Worm (Caenorhabditis elegans) whole organism, L4 larva: Measurements from ENCODE around the gene C37C3.18.

Experiments used
- D1046.2 ChIP-seq: fragments of 200-800 bp; sonication (Bioruptor generic); IDR thresholded peaks from 2 replicates; pipeline ENCODE4 v1.3.6; 2022; ENCODE audit warnings: missing genetic modification characterization, missing compliant biosample characterization
- F10B5.3 ChIP-seq: sonication (generic microtip); optimal IDR thresholded peaks from 2 replicates; lab custom pipeline; 2016; ENCODE audit warnings: mild to moderate bottlenecking, missing genetic modification characterization, missing compliant biosample characterization
- F26F4.8 ChIP-seq: fragments of 200-800 bp; sonication (Bioruptor generic); conservative IDR thresholded peaks from 2 replicates; pipeline ENCODE4 v1.3.6; 2022; ENCODE audit warnings: missing genetic modification characterization, missing compliant biosample characterization
- T26A8.4 ChIP-seq: fragments of 200-800 bp; sonication (Bioruptor generic); IDR thresholded peaks from 2 replicates; pipeline ENCODE4 v1.3.6; 2022; ENCODE audit warnings: missing genetic modification characterization, missing compliant biosample characterization
- Y105C5A.15 ChIP-seq: fragments of 200-800 bp; sonication (Bioruptor generic); IDR thresholded peaks from 2 replicates; pipeline ENCODE4 v1.3.6; 2022; ENCODE audit warnings: missing genetic modification characterization, missing compliant biosample characterization
- Y75B8A.6 ChIP-seq: fragments of 200-800 bp; sonication (Bioruptor generic); IDR thresholded peaks from 2 replicates; pipeline ENCODE4 v1.3.6; 2022; ENCODE audit warnings: missing genetic modification reagents, missing genetic modification characterization, missing compliant biosample characterization
- ZK546.5 ChIP-seq, 2 experiments: sonication (generic microtip); optimal IDR thresholded peaks; 2 replicates each; lab custom pipeline; 2017; ENCODE audit warnings: missing biosample characterization in 2 of 2, missing genetic modification characterization in 2 of 2
- arid-1 ChIP-seq: fragments of 200-800 bp; sonication (Bioruptor generic); conservative IDR thresholded peaks from 2 replicates; pipeline ENCODE4 v1.3.6; 2022; ENCODE audit warnings: missing genetic modification reagents, missing genetic modification characterization, missing compliant biosample characterization
- attf-4 ChIP-seq: sonication (generic microtip); optimal IDR thresholded peaks from 3 replicates; lab custom pipeline; 2017; ENCODE audit warnings: missing biosample characterization, missing genetic modification characterization
- ceh-20 ChIP-seq: fragments of 200-800 bp; sonication (Bioruptor generic); IDR thresholded peaks from 2 replicates; pipeline ENCODE4 v1.3.6; 2022; ENCODE audit warnings: missing genetic modification reagents, missing genetic modification characterization, missing compliant biosample characterization
- ceh-28 ChIP-seq: fragments of 150-350 bp; optimal IDR thresholded peaks from 2 replicates; lab custom pipeline; 2014; ENCODE audit warnings: missing biosample characterization, missing genetic modification reagents, missing genetic modification characterization
- ceh-32 ChIP-seq: sonication (generic microtip); optimal IDR thresholded peaks from 2 replicates; lab custom pipeline; 2016; ENCODE audit warnings: mild to moderate bottlenecking, missing genetic modification characterization, missing compliant biosample characterization; ENCODE audit not compliant: poor library complexity
- ceh-44 ChIP-seq: fragments of 200-800 bp; sonication (Bioruptor generic); IDR thresholded peaks from 2 replicates; pipeline ENCODE4 v1.3.6; 2022; ENCODE audit warnings: missing genetic modification reagents, missing genetic modification characterization, missing compliant biosample characterization
- cey-2 ChIP-seq: sonication (generic microtip); optimal IDR thresholded peaks from 3 replicates; lab custom pipeline; 2017; ENCODE audit warnings: missing genetic modification characterization, mild to moderate bottlenecking, missing compliant biosample characterization, antibody characterized with exemption, borderline replicate concordance; ENCODE audit not compliant: insufficient read depth
- ctbp-1 ChIP-seq: fragments of 200-800 bp; sonication (Bioruptor generic); IDR thresholded peaks from 2 replicates; pipeline ENCODE4 v1.3.6; 2022; ENCODE audit warnings: missing genetic modification reagents, missing genetic modification characterization, missing compliant biosample characterization
- daf-8 ChIP-seq: fragments of 200-800 bp; sonication (Bioruptor generic); IDR thresholded peaks from 2 replicates; pipeline ENCODE4 v1.3.6; 2022; ENCODE audit warnings: missing genetic modification characterization, missing compliant biosample characterization
- dmd-6 ChIP-seq: fragments of 200-800 bp; sonication (Bioruptor generic); IDR thresholded peaks from 2 replicates; pipeline ENCODE4 v1.3.6; 2022; ENCODE audit warnings: missing genetic modification reagents, missing genetic modification characterization, missing compliant biosample characterization
- dpl-1 ChIP-seq: fragments of 150-350 bp; optimal IDR thresholded peaks from 2 replicates; lab custom pipeline; 2014; ENCODE audit warnings: missing biosample characterization, missing genetic modification reagents, missing genetic modification characterization
- dve-1 ChIP-seq: sonication (generic microtip); optimal IDR thresholded peaks from 2 replicates; lab custom pipeline; 2017; ENCODE audit warnings: antibody characterized with exemption, mild to moderate bottlenecking, missing genetic modification characterization, missing compliant biosample characterization; ENCODE audit not compliant: insufficient read depth
- egl-27 ChIP-seq: sonication (generic microtip); optimal IDR thresholded peaks from 3 replicates; lab custom pipeline; 2017; ENCODE audit warnings: missing biosample characterization, missing genetic modification reagents, missing genetic modification characterization
- fos-1 ChIP-seq: fragments of 150-350 bp; optimal IDR thresholded peaks from 2 replicates; lab custom pipeline; 2014; ENCODE audit warnings: missing biosample characterization, missing genetic modification characterization
- gei-8 ChIP-seq: fragments of 200-800 bp; sonication (Bioruptor generic); optimal IDR thresholded peaks from 2 replicates; lab custom pipeline; 2018; ENCODE audit warnings: mild to moderate bottlenecking, missing genetic modification characterization, missing compliant biosample characterization
- hif-1 ChIP-seq, 2 experiments: sonication (generic microtip); optimal IDR thresholded peaks; 2 replicates each; lab custom pipeline; 2016 to 2017; ENCODE audit warnings: missing compliant biosample characterization in 2 of 2, missing genetic modification characterization in 2 of 2, missing genetic modification reagents in 2 of 2, missing genotype in 2 of 2, mild to moderate bottlenecking in 1 of 2
- hlh-30 ChIP-seq: sonication (generic microtip); optimal IDR thresholded peaks from 2 replicates; lab custom pipeline; 2017; ENCODE audit warnings: antibody characterized with exemption, mild to moderate bottlenecking, missing genetic modification characterization, missing compliant biosample characterization; ENCODE audit not compliant: insufficient read depth
- lim-7 ChIP-seq: fragments of 200-800 bp; sonication (Bioruptor generic); IDR thresholded peaks from 2 replicates; pipeline ENCODE4 v1.3.6; 2022; ENCODE audit warnings: missing genetic modification characterization, missing compliant biosample characterization
- lin-1 ChIP-seq: fragments of 200-800 bp; sonication (Bioruptor generic); IDR thresholded peaks from 2 replicates; pipeline ENCODE4 v1.3.6; 2022; ENCODE audit warnings: missing genetic modification reagents, missing genetic modification characterization, missing compliant biosample characterization
- lin-15B ChIP-seq: fragments of 150-350 bp; sonication (generic microtip); optimal IDR thresholded peaks from 3 replicates; lab custom pipeline; 2014; ENCODE audit warnings: missing biosample characterization, missing genetic modification characterization
- lin-29 ChIP-seq: fragments of 200-800 bp; sonication (Bioruptor generic); IDR thresholded peaks from 2 replicates; pipeline ENCODE4 v1.3.6; 2022; ENCODE audit warnings: missing genetic modification reagents, missing genetic modification characterization, missing compliant biosample characterization
- lin-38 ChIP-seq: fragments of 200-800 bp; sonication (Bioruptor generic); IDR thresholded peaks from 2 replicates; pipeline ENCODE4 v1.3.6; 2022; ENCODE audit warnings: missing genetic modification reagents, missing genetic modification characterization, missing compliant biosample characterization
- lir-3 ChIP-seq: sonication (generic microtip); optimal IDR thresholded peaks from 2 replicates; lab custom pipeline; 2016; ENCODE audit warnings: mild to moderate bottlenecking, missing genetic modification characterization, missing compliant biosample characterization
- lsy-2 ChIP-seq, 2 experiments: fragments of 150-350 bp in 1 of 2; sonication (generic microtip) in 1 of 2; optimal IDR thresholded peaks; 2 replicates each; lab custom pipeline; 2014 to 2017; ENCODE audit warnings: missing biosample characterization in 2 of 2, missing genetic modification characterization in 2 of 2
- mdt-29 ChIP-seq: fragments of 200-800 bp; sonication (Bioruptor generic); IDR thresholded peaks from 2 replicates; pipeline ENCODE4 v1.3.6; 2022; ENCODE audit warnings: missing genetic modification reagents, missing genetic modification characterization, missing compliant biosample characterization
- mxl-2 ChIP-seq: fragments of 200-800 bp; sonication (Bioruptor generic); conservative IDR thresholded peaks from 2 replicates; pipeline ENCODE4 v1.3.6; 2022; ENCODE audit warnings: missing genetic modification reagents, missing genetic modification characterization, missing compliant biosample characterization
- nhr-10 ChIP-seq: fragments of 150-350 bp; optimal IDR thresholded peaks from 2 replicates; lab custom pipeline; 2014; ENCODE audit warnings: missing biosample characterization, missing genetic modification characterization
- nhr-28 ChIP-seq: fragments of 150-350 bp; optimal IDR thresholded peaks from 2 replicates; lab custom pipeline; 2014; ENCODE audit warnings: missing biosample characterization, missing genetic modification characterization
- nhr-41 ChIP-seq: fragments of 200-800 bp; sonication (Bioruptor generic); IDR thresholded peaks from 2 replicates; pipeline ENCODE4 v1.3.6; 2022; ENCODE audit warnings: missing genetic modification reagents, missing genetic modification characterization, missing compliant biosample characterization
- nhr-42 ChIP-seq: fragments of 200-800 bp; sonication (Bioruptor generic); IDR thresholded peaks from 2 replicates; pipeline ENCODE4 v1.3.6; 2022; ENCODE audit warnings: missing genetic modification characterization, missing compliant biosample characterization
- nhr-48 ChIP-seq: sonication (generic microtip); optimal IDR thresholded peaks from 2 replicates; lab custom pipeline; 2016; ENCODE audit warnings: mild to moderate bottlenecking, missing genetic modification characterization, missing compliant biosample characterization
- nhr-6 ChIP-seq: fragments of 150-350 bp; optimal IDR thresholded peaks from 2 replicates; lab custom pipeline; 2014; ENCODE audit warnings: missing biosample characterization, missing genetic modification characterization
- rbr-2 ChIP-seq: sonication (generic microtip); optimal IDR thresholded peaks from 2 replicates; lab custom pipeline; 2016; ENCODE audit warnings: missing genotype, missing genetic modification characterization, missing compliant biosample characterization
- saeg-2 ChIP-seq: fragments of 200-800 bp; sonication (Bioruptor generic); IDR thresholded peaks from 2 replicates; pipeline ENCODE4 v1.3.6; 2022; ENCODE audit warnings: missing genetic modification reagents, missing genetic modification characterization, missing compliant biosample characterization
- snpc-4 ChIP-seq: fragments of 150-350 bp; optimal IDR thresholded peaks from 2 replicates; lab custom pipeline; 2014; ENCODE audit warnings: missing biosample characterization, missing genetic modification characterization
- spr-1 ChIP-seq: sonication (generic microtip); optimal IDR thresholded peaks from 2 replicates; lab custom pipeline; 2016; ENCODE audit warnings: mild to moderate bottlenecking, missing genetic modification characterization, missing compliant biosample characterization
- spr-3 ChIP-seq: fragments of 200-800 bp; sonication (Bioruptor generic); optimal IDR thresholded peaks from 2 replicates; lab custom pipeline; 2018; ENCODE audit warnings: mild to moderate bottlenecking, missing genetic modification characterization, missing compliant biosample characterization
- tag-97 ChIP-seq: fragments of 200-800 bp; sonication (Bioruptor generic); IDR thresholded peaks from 2 replicates; pipeline ENCODE4 v1.3.6; 2022; ENCODE audit warnings: missing genetic modification characterization, missing compliant biosample characterization
- tra-1 ChIP-seq: fragments of 200-800 bp; sonication (Bioruptor generic); IDR thresholded peaks from 2 replicates; pipeline ENCODE4 v1.3.6; 2022; ENCODE audit warnings: missing genetic modification reagents, missing genetic modification characterization, missing compliant biosample characterization
- unc-130 ChIP-seq: sonication (generic microtip); optimal IDR thresholded peaks from 2 replicates; lab custom pipeline; 2016; ENCODE audit warnings: missing genetic modification reagents, missing genetic modification characterization, missing compliant biosample characterization
- unc-39 ChIP-seq: sonication (generic microtip); optimal IDR thresholded peaks from 2 replicates; lab custom pipeline; 2017; ENCODE audit warnings: missing biosample characterization, missing genetic modification characterization
- vab-7 ChIP-seq: fragments of 200-800 bp; sonication (Bioruptor generic); IDR thresholded peaks from 2 replicates; pipeline ENCODE4 v1.3.6; 2022; ENCODE audit warnings: missing genetic modification reagents, missing genetic modification characterization, missing compliant biosample characterization
- zag-1 ChIP-seq: fragments of 150-350 bp; optimal IDR thresholded peaks from 2 replicates; lab custom pipeline; 2014; ENCODE audit warnings: missing biosample characterization, missing genetic modification characterization
- zip-11 ChIP-seq: fragments of 200-800 bp; sonication (Bioruptor generic); IDR thresholded peaks from 2 replicates; pipeline ENCODE4 v1.3.6; 2022; ENCODE audit warnings: missing genetic modification characterization, missing compliant biosample characterization
- zip-2 ChIP-seq: fragments of 150-350 bp; optimal IDR thresholded peaks from 2 replicates; lab custom pipeline; 2014; ENCODE audit warnings: missing biosample characterization, missing genetic modification characterization
- ztf-7 ChIP-seq: fragments of 150-350 bp; optimal IDR thresholded peaks from 2 replicates; lab custom pipeline; 2014; ENCODE audit warnings: missing biosample characterization, missing genetic modification characterization

Gene C37C3.18

DNA sequence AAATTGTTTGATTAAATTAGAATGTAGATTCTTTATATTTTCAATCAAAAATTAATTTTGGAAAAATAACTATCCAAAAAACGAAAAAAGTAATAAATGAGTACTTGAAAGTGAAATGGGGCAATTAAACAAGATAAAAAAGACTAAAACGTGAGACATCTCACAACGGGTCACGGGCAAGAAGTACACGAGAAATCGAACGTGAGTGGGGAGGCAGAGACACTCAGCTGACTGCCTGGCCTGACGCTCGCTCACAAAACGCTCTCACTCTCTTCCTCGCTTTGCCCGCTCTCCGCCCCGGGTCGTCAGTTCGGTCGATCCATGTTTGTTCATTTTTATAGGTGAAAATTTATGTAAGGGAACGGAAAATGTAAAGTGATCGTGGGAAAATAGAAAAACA lies 6.5 kb upstream of the C37C3.18 start (continued):
- no peak for TF ChIP-seq ctbp-1 (GFP tag; lab: Robert Waterston, UW)
- TF ChIP-seq dve-1, result no peak
- TF ChIP-seq ztf-7 (tag; lab: Kevin White, UChicago), result peak; percentile 30
- no peak for TF ChIP-seq tag-97 (GFP tag; lab: Robert Waterston, UW)
- no peak for TF ChIP-seq tra-1 (GFP tag; lab: Robert Waterston, UW)
- peak in 1 of 2 experiments; percentile 16 for TF ChIP-seq lsy-2 (tag; optimal IDR thresholded peaks at IDR 0.05; lab: Kevin White, UChicago)
- no peak for TF ChIP-seq saeg-2 (GFP tag; lab: Robert Waterston, UW)
- no peak for TF ChIP-seq spr-1 (tag; lab: Kevin White, UChicago)
- TF ChIP-seq Y105C5A.15 (GFP tag; lab: Robert Waterston, UW), result no peak
- no peak for TF ChIP-seq dpl-1 (GFP tag; lab: Kevin White, UChicago)
- no peak for TF ChIP-seq fos-1 (tag; lab: Kevin White, UChicago)
- no peak for TF ChIP-seq spr-3 (GFP tag; lab: Kevin White, UChicago)
- TF ChIP-seq mxl-2 (GFP tag; lab: Robert Waterston, UW), result no peak
- no peak for TF ChIP-seq arid-1
- no peak for TF ChIP-seq lin-15B (tag; lab: Kevin White, UChicago)
- TF ChIP-seq gei-8 (GFP tag; lab: Kevin White, UChicago), result no peak
- no peak for TF ChIP-seq rbr-2 (tag; lab: Kevin White, UChicago)
- TF ChIP-seq unc-39 (tag; lab: Kevin White, UChicago), result no peak
- no peak for TF ChIP-seq nhr-41 (GFP tag; lab: Robert Waterston, UW)
- no peak for TF ChIP-seq lin-29 (GFP tag; lab: Robert Waterston, UW)
- no peak for TF ChIP-seq lir-3 (tag; lab: Kevin White, UChicago)
- no peak for TF ChIP-seq unc-130 (GFP tag; lab: Kevin White, UChicago)
- no peak for TF ChIP-seq zip-11 (GFP tag; lab: Robert Waterston, UW)
- TF ChIP-seq Y75B8A.6 (GFP tag; lab: Robert Waterston, UW), result no peak
- no peak for TF ChIP-seq F26F4.8
- no peak for TF ChIP-seq F10B5.3
- TF ChIP-seq snpc-4, result no peak
- no peak for TF ChIP-seq ZK546.5 (tag; optimal IDR thresholded peaks at IDR 0.05; lab: Kevin White, UChicago)
- no peak for TF ChIP-seq ceh-44 (GFP tag; lab: Robert Waterston, UW)
- no peak for TF ChIP-seq D1046.2
- no peak for TF ChIP-seq lin-38 (GFP tag; lab: Robert Waterston, UW)
- no peak for TF ChIP-seq cey-2
- TF ChIP-seq attf-4 (tag; lab: Kevin White, UChicago), result no peak
- no peak for TF ChIP-seq nhr-42 (GFP tag; lab: Robert Waterston, UW)
- TF ChIP-seq ceh-32, result no peak
- TF ChIP-seq nhr-6 (tag; lab: Kevin White, UChicago), result no peak
- TF ChIP-seq ceh-20, result peak; percentile 42; the same call in 1 of the 2 replicates
- no peak for TF ChIP-seq vab-7 (GFP tag; lab: Robert Waterston, UW)
- TF ChIP-seq T26A8.4, result no peak
- no peak for TF ChIP-seq nhr-48 (tag; lab: Kevin White, UChicago)
- TF ChIP-seq mdt-29 (GFP tag; lab: Robert Waterston, UW), result no peak
- no peak for TF ChIP-seq ceh-28 (tag; lab: Kevin White, UChicago)
- peak; percentile 97 for TF ChIP-seq hlh-30 (tag; lab: Kevin White, UChicago)
- TF ChIP-seq zip-2 (tag; lab: Kevin White, UChicago), result no peak
- TF ChIP-seq zag-1 (tag; lab: Kevin White, UChicago), result no peak
- peak; percentile 43 for TF ChIP-seq nhr-28 (tag; lab: Kevin White, UChicago)
- no peak for TF ChIP-seq daf-8
- TF ChIP-seq egl-27 (tag; lab: Kevin White, UChicago), result no peak
- TF ChIP-seq lim-7, result no peak
- TF ChIP-seq lin-1 (GFP tag; lab: Robert Waterston, UW), result no peak
- peak; percentile 42 for TF ChIP-seq dmd-6 (GFP tag; lab: Robert Waterston, UW)
- peak in 1 of 2 experiments; percentile 39 for TF ChIP-seq hif-1 (tag; optimal IDR thresholded peaks at IDR 0.05; lab: Kevin White, UChicago)
- TF ChIP-seq nhr-10 (tag; lab: Kevin White, UChicago), result no peak
